Worm (Caenorhabditis elegans) whole organism, L1 larva: ENCODE data around the gene Y40A1A.2.

ENCODE experiments used
- nhr-237 ChIP-seq: fragments of 150-350 bp; optimal IDR thresholded peaks from 2 replicates; lab custom pipeline; 2014; ENCODE audit warnings: missing biosample characterization, missing genetic modification characterization
- nhr-76 ChIP-seq: sonication (generic microtip); optimal IDR thresholded peaks from 2 replicates; lab custom pipeline; 2017; ENCODE audit warnings: missing biosample characterization, missing genetic modification characterization
- skn-1 ChIP-seq: fragments of 150-350 bp; optimal IDR thresholded peaks from 2 replicates; lab custom pipeline; 2014; ENCODE audit warnings: missing biosample characterization, missing genetic modification characterization
- tbx-2 ChIP-seq: sonication (generic microtip); optimal IDR thresholded peaks from 2 replicates; lab custom pipeline; 2016; ENCODE audit warnings: missing genetic modification characterization, missing compliant biosample characterization

ce11 chrX:2014521-2014920 is 24.0 kb downstream of the Y40A1A.2 start:
- no peak for TF ChIP-seq tbx-2 (tag; lab: Kevin White, UChicago)
- TF ChIP-seq skn-1 (tag; lab: Kevin White, UChicago) = no peak
- no peak for TF ChIP-seq nhr-76 (tag; lab: Kevin White, UChicago)
- TF ChIP-seq nhr-237 = no peak
